Fruit fly (Drosophila melanogaster) whole organism, wandering third instar larva: ENCODE results near the gene CG42764.

ENCODE experiments used
- Abd-B ChIP-seq: fragments of >200 bp; optimal IDR thresholded peaks from 2 replicates; lab custom pipeline; 2017; ENCODE audit warnings: missing biosample characterization, missing genetic modification characterization
- CG32264 ChIP-seq: fragments of 200-800 bp; sonication (Bioruptor generic); optimal IDR thresholded peaks from 2 replicates; lab custom pipeline; 2016; ENCODE audit warnings: missing biosample characterization, missing genetic modification characterization
- CG9705 ChIP-seq: fragments of 200-800 bp; sonication (Bioruptor generic); optimal IDR thresholded peaks from 2 replicates; lab custom pipeline; 2018; ENCODE audit warnings: missing biosample characterization, mild to moderate bottlenecking, missing genetic modification characterization
- CrebA ChIP-seq: fragments of 200-800 bp; sonication (Bioruptor generic); optimal IDR thresholded peaks from 2 replicates; lab custom pipeline; 2016; ENCODE audit warnings: missing biosample characterization, mild to moderate bottlenecking, missing genetic modification characterization, borderline replicate concordance
- Dfd ChIP-seq: fragments of >200 bp; optimal IDR thresholded peaks from 2 replicates; lab custom pipeline; 2017; ENCODE audit warnings: missing biosample characterization, missing genetic modification characterization
- Dif ChIP-seq: fragments of 200-275, 200-300 bp; sonication (Bioruptor generic); optimal IDR thresholded peaks from 2 replicates; lab custom pipeline; 2018; ENCODE audit warnings: missing biosample characterization, missing genetic modification characterization; ENCODE audit not compliant: partially characterized antibody
- GATAd ChIP-seq: sonication (Bioruptor generic); optimal IDR thresholded peaks from 2 replicates; lab custom pipeline; 2016; ENCODE audit warnings: missing biosample characterization, missing genetic modification characterization
- HLH106 ChIP-seq: fragments of 200-800 bp; optimal IDR thresholded peaks from 3 replicates; lab custom pipeline; 2019; ENCODE audit warnings: missing biosample characterization, mild to moderate bottlenecking, missing genetic modification characterization, moderate library complexity
- Hnf4 ChIP-seq: fragments of 200-800 bp; sonication (Bioruptor generic); optimal IDR thresholded peaks from 2 replicates; lab custom pipeline; 2016; ENCODE audit warnings: missing biosample characterization, mild to moderate bottlenecking, missing genetic modification characterization
- Hr78 ChIP-seq: fragments of >200 bp; optimal IDR thresholded peaks from 2 replicates; lab custom pipeline; 2017; ENCODE audit warnings: missing biosample characterization, missing genetic modification characterization
- Hr83 ChIP-seq: fragments of 200-300 bp; sonication (Bioruptor generic); optimal IDR thresholded peaks from 2 replicates; lab custom pipeline; 2016; ENCODE audit warnings: missing biosample characterization, mild to moderate bottlenecking, missing genetic modification characterization, moderate library complexity; ENCODE audit not compliant: poor library complexity, severe bottlenecking
- Jra ChIP-seq: sonication (Bioruptor generic); optimal IDR thresholded peaks from 2 replicates; lab custom pipeline; 2016; ENCODE audit warnings: missing biosample characterization, missing genetic modification characterization
- Mio ChIP-seq: sonication (Bioruptor generic); optimal IDR thresholded peaks from 2 replicates; lab custom pipeline; 2016; ENCODE audit warnings: missing biosample characterization, missing genetic modification characterization
- Myc ChIP-seq: fragments of >200 bp; optimal IDR thresholded peaks from 2 replicates; lab custom pipeline; 2017
- N ChIP-seq: fragments of >200 bp; optimal IDR thresholded peaks from 2 replicates; lab custom pipeline; 2018; ENCODE audit warnings: missing biosample characterization, missing external identifiers, missing genetic modification characterization
- OdsH ChIP-seq: fragments of 200-800 bp; sonication (Bioruptor generic); optimal IDR thresholded peaks from 2 replicates; lab custom pipeline; 2016; ENCODE audit warnings: missing biosample characterization, mild to moderate bottlenecking, missing genetic modification characterization
- Rel ChIP-seq, 2 experiments: fragments of 200-800 bp; sonication (Bioruptor generic) in 1 of 2; optimal IDR thresholded peaks; 2 replicates in 1 of 2; 3 replicates in 1 of 2; lab custom pipeline; 2016 to 2019; ENCODE audit warnings: mild to moderate bottlenecking in 2 of 2, missing biosample characterization in 2 of 2, missing genetic modification characterization in 2 of 2, moderate library complexity in 1 of 2
- Sp1 ChIP-seq: fragments of 200-800 bp; sonication (Bioruptor generic); optimal IDR thresholded peaks from 3 replicates; lab custom pipeline; 2019; ENCODE audit warnings: missing biosample characterization, mild to moderate bottlenecking, missing genetic modification characterization, moderate library complexity
- Vsx2 ChIP-seq: fragments of 200-300, 225-300 bp; sonication (Bioruptor generic); optimal IDR thresholded peaks from 2 replicates; lab custom pipeline; 2018; ENCODE audit warnings: missing biosample characterization, missing genetic modification characterization; ENCODE audit not compliant: partially characterized antibody
- br ChIP-seq: fragments of 200-800 bp; sonication (Bioruptor generic); optimal IDR thresholded peaks from 2 replicates; lab custom pipeline; 2016; ENCODE audit warnings: missing biosample characterization, missing genetic modification characterization
- brk ChIP-seq: fragments of 200-800 bp; sonication (Bioruptor generic); optimal IDR thresholded peaks from 2 replicates; lab custom pipeline; 2016; ENCODE audit warnings: missing biosample characterization, mild to moderate bottlenecking, missing genetic modification characterization
- dl ChIP-seq, 2 experiments: fragments of 175-275, 200-275 bp in 1 of 2; fragments of 200-275 bp in 1 of 2; sonication (Bioruptor generic); optimal IDR thresholded peaks; lab custom pipeline; 2018; ENCODE audit warnings: mild to moderate bottlenecking in 2 of 2, missing biosample characterization in 2 of 2, missing genetic modification characterization in 2 of 2, moderate library complexity in 2 of 2; ENCODE audit not compliant: partially characterized antibody in 2 of 2, insufficient read depth in 1 of 2
- dmrt93B ChIP-seq: fragments of 200-800 bp; sonication (Bioruptor generic); optimal IDR thresholded peaks from 2 replicates; lab custom pipeline; 2018; ENCODE audit warnings: missing biosample characterization, mild to moderate bottlenecking, missing genetic modification characterization
- dsf ChIP-seq: sonication (Bioruptor generic); optimal IDR thresholded peaks from 2 replicates; lab custom pipeline; 2016; ENCODE audit warnings: missing biosample characterization, missing genetic modification characterization, borderline replicate concordance
- ey ChIP-seq: fragments of 200-800 bp; sonication (Bioruptor generic); optimal IDR thresholded peaks from 2 replicates; lab custom pipeline; 2016; ENCODE audit warnings: missing biosample characterization, missing genetic modification characterization
- foxo ChIP-seq, 2 experiments: fragments of 200-800 bp; sonication (Bioruptor generic); optimal IDR thresholded peaks; 2 replicates in 1 of 2; 3 replicates in 1 of 2; lab custom pipeline; 2016 to 2017; ENCODE audit warnings: missing biosample characterization in 2 of 2, missing genetic modification characterization in 2 of 2
- fru ChIP-seq: fragments of 200-800 bp; sonication (Bioruptor generic); optimal IDR thresholded peaks from 3 replicates; lab custom pipeline; 2016; ENCODE audit warnings: missing biosample characterization, mild to moderate bottlenecking, missing genetic modification characterization
- h ChIP-seq: fragments of 200-800 bp; sonication (Bioruptor generic); optimal IDR thresholded peaks from 3 replicates; lab custom pipeline; 2016; ENCODE audit warnings: missing biosample characterization, mild to moderate bottlenecking, missing genetic modification characterization
- jim ChIP-seq: fragments of 175-275, 200-325 bp; sonication (Bioruptor generic); optimal IDR thresholded peaks from 2 replicates; lab custom pipeline; 2016; ENCODE audit warnings: missing biosample characterization, mild to moderate bottlenecking, missing genetic modification characterization
- lola ChIP-seq: fragments of >200 bp; optimal IDR thresholded peaks from 2 replicates; lab custom pipeline; 2017; ENCODE audit warnings: missing biosample characterization, missing genetic modification characterization
- pan ChIP-seq: fragments of >200 bp; optimal IDR thresholded peaks from 2 replicates; lab custom pipeline; 2017
- psq ChIP-seq: fragments of 200-800 bp; sonication (Bioruptor generic); optimal IDR thresholded peaks from 3 replicates; lab custom pipeline; 2017; ENCODE audit warnings: missing biosample characterization, mild to moderate bottlenecking, missing genetic modification characterization, moderate library complexity
- rgr ChIP-seq: fragments of 200-800 bp; sonication (Bioruptor generic); optimal IDR thresholded peaks from 3 replicates; lab custom pipeline; 2016; ENCODE audit warnings: missing biosample characterization, mild to moderate bottlenecking, missing genetic modification characterization
- sage ChIP-seq: fragments of 200-800 bp; sonication (Bioruptor generic); optimal IDR thresholded peaks from 2 replicates; lab custom pipeline; 2016; ENCODE audit warnings: missing biosample characterization, mild to moderate bottlenecking, missing genetic modification characterization
- sv ChIP-seq: fragments of 200-800 bp; sonication (Bioruptor generic); optimal IDR thresholded peaks from 3 replicates; lab custom pipeline; 2016; ENCODE audit warnings: missing biosample characterization, missing genetic modification characterization
- tai ChIP-seq: sonication (Bioruptor generic); optimal IDR thresholded peaks from 2 replicates; lab custom pipeline; 2016; ENCODE audit warnings: missing biosample characterization, missing genetic modification characterization
- usp ChIP-seq: fragments of >200 bp; optimal IDR thresholded peaks from 2 replicates; lab custom pipeline; 2017; ENCODE audit warnings: missing biosample characterization, missing genetic modification characterization
- woc ChIP-seq: sonication (Bioruptor generic); optimal IDR thresholded peaks from 2 replicates; lab custom pipeline; 2016; ENCODE audit warnings: missing biosample characterization, mild to moderate bottlenecking, missing genetic modification characterization

CG42764 gene

DNA sequence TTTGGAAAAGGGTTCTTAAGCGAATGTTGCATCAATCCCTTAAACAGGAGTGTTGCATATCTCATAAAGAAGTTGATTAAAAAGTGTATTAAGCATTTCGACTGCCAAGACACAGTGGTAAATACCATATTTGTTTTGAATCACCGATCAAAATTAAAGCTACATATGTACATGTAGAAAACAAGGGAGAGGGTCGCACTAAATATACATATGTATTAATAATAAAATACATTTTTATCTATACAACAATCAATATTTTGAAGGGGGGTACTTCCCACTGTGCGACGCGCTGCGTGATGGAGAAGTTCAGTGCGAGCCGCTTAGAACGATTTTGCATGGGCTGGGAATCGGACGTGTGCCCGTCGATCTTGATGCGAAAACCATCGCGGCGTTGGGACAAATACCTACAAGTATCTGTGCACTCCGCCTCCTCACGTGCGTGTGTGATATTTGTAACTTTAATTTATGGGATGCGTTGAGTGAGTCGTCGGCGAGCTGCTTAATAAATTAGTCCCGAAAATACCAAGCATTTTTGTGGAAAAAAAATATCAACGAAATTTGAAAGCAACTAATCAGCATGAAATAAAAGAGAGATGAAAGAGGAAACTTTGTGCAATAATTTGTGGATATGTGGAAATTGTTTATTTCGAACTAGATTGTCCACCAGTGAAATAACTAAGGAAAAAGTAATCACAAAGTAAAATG lies 20.9 kb downstream of the CG42764 start (continued):
- TF ChIP-seq h (GFP tag; lab: Kevin White, UChicago) (peak; percentile 95), CG9705 (no peak), dsf (GFP tag; lab: Kevin White, UChicago) (no peak)

DNA sequence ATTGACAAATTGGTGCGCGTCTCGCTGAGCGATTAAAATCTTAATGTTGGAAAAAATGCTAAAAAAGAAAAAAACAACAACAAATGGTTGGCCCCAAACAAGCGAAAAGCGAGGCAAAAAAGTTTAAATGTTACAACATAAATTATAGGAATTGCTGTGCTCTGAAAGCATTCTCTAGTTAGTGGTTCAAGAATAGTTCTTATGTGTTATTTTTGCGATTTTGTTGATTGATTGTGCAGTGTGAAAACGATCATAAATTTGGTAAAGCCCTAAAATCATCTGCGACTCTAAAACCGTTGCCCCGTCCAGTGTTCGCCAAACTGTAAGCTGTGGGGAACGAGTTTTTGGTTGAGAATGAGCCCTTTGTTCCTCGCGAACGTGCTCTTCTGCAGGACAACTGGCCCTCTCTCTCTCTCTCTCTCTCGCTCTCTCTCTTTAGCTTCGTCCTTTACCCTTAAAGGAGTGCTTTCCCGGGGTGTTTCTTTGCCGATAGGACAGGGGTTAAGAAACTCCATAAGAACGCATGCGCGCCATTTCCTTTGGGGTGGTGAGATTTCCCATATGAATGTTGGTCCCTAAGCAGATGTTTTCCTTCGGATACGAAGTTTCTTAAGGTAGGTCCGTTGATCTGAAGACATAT lies 23.0 kb downstream of the CG42764 start:
- TF ChIP-seq Dfd = no peak
- peak; percentile 67 for TF ChIP-seq Dif
- TF ChIP-seq Myc = peak; percentile 64
- peak; percentile 6 to 73 for TF ChIP-seq dl (GFP tag; optimal IDR thresholded peaks at IDR 0.05; lab: Kevin White, UChicago; ENCODE audit: insufficient read depth in 1 of 2, partially characterized antibody in 2 of 2)

DNA sequence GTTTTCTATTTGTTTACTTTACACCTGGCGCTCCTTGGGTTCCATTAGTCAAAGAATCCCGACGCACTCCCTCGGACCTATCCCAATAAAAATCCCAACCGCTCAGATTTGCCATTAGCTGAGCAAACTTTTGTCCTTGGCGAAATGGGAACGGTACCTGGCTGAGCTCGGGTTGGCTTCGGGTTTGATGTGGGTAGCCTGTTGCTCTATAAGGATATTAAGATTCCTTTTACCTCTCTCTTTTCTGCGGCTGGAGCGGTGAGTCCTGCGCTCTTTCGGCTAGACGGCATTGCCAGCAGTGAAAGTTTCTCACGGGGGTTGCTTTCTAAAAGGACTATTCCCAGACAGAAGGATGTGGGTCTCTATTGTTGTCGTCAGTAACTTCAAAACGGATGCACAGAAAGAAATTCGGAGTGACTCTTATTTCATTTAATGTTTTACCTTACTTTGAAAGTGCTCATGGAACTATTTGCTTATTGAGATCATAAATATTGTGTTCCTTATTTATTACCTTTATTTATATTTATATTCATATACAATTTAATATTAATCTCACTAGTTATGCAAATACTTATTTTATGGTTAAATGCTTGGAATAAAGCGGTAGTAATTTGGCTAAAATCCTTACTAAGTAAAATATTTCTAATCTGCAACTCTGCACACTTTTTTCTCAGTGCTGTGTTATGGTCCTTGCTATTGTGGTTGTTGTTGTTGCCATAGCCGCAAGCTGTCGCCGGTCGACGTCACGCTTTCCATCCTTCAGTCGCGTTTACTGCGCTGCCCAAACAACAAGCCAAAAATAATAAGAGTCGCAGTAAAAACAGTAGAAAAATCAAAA lies 24.0 kb downstream of the CG42764 start, which contains the start of gene CG5910:
TSS of gene CG5910 (plus strand) at position 788 of the 838 bp plus-strand sequence.
- TF ChIP-seq dsf (GFP tag; lab: Kevin White, UChicago) = no peak
- no peak for TF ChIP-seq N (GFP tag; lab: Kevin White, UChicago)
- TF ChIP-seq sage (GFP tag; lab: Kevin White, UChicago) = no peak
- no peak for TF ChIP-seq Abd-B (GFP tag; lab: Kevin White, UChicago)
- TF ChIP-seq Jra (GFP tag; lab: Kevin White, UChicago) = no peak
- TF ChIP-seq br (GFP tag; lab: Kevin White, UChicago) = no peak
- peak; percentile 1 for TF ChIP-seq ey
- TF ChIP-seq sv (GFP tag; lab: Kevin White, UChicago) = peak; percentile 50
- TF ChIP-seq Hr83 (GFP tag; lab: Kevin White, UChicago) = no peak
- peak; percentile 2 for TF ChIP-seq woc (GFP tag; lab: Kevin White, UChicago)
- no peak for TF ChIP-seq fru (GFP tag; lab: Kevin White, UChicago)
- TF ChIP-seq Mio (GFP tag; lab: Kevin White, UChicago) = no peak
- TF ChIP-seq Dfd = no peak
- TF ChIP-seq rgr = peak; percentile 63
- peak; percentile 69 for TF ChIP-seq OdsH (GFP tag; lab: Kevin White, UChicago)
- TF ChIP-seq usp (GFP tag; lab: Kevin White, UChicago) = no peak
- no peak for TF ChIP-seq Dif
- TF ChIP-seq Vsx2 (GFP tag; lab: Kevin White, UChicago) = no peak
- no peak for TF ChIP-seq CG32264
- TF ChIP-seq brk (GFP tag; lab: Kevin White, UChicago) = no peak
- peak; percentile 55 for TF ChIP-seq h (GFP tag; lab: Kevin White, UChicago)
- TF ChIP-seq lola (GFP tag; lab: Kevin White, UChicago) = no peak
- no peak for TF ChIP-seq Rel (GFP tag; optimal IDR thresholded peaks at IDR 0.05; lab: Kevin White, UChicago)
- peak; percentile 20 for TF ChIP-seq Rel (tag; optimal IDR thresholded peaks at IDR 0.05; lab: Kevin White, UChicago)
- TF ChIP-seq psq = peak; percentile 64
- no peak for TF ChIP-seq Hr78
- TF ChIP-seq Hnf4 (GFP tag; lab: Kevin White, UChicago) = no peak
- peak; percentile 58 for TF ChIP-seq CG9705
- no peak for TF ChIP-seq dmrt93B
- no peak for TF ChIP-seq dl (GFP tag; optimal IDR thresholded peaks at IDR 0.05; lab: Kevin White, UChicago; ENCODE audit: insufficient read depth in 1 of 2, partially characterized antibody in 2 of 2)
- peak; percentile 85 for TF ChIP-seq Sp1 (GFP tag; lab: Kevin White, UChicago)
- no peak for TF ChIP-seq Myc
- no peak for TF ChIP-seq foxo (GFP tag; optimal IDR thresholded peaks at IDR 0.05; lab: Kevin White, UChicago)
- TF ChIP-seq CrebA = no peak
- TF ChIP-seq GATAd (GFP tag; lab: Kevin White, UChicago) = no peak
- no peak for TF ChIP-seq tai
- no peak for TF ChIP-seq jim (GFP tag; lab: Kevin White, UChicago)
- no peak for TF ChIP-seq pan (lab: Kevin White, UChicago)
- TF ChIP-seq HLH106 (tag; lab: Kevin White, UChicago) = peak; percentile 78
